Worm (Caenorhabditis elegans): ENCODE measurements around the gene C51E3.9.

Gene C51E3.9

ce11 chrV:10146787-10147186, 1.0 kb downstream of the C51E3.9 start:
- no peak for TF ChIP-seq lin-54 (GFP tag; optimal IDR thresholded peaks at IDR 0.05)
- TF ChIP-seq mxl-1 (tag; optimal IDR thresholded peaks at IDR 0.05) = no peak
- no peak for TF ChIP-seq F49E8.2 (tag; optimal IDR thresholded peaks at IDR 0.05; ENCODE audit: insufficient read depth)
- TF ChIP-seq madf-6 (GFP tag; IDR thresholded peaks at IDR 0.05) = no peak
- no peak for TF ChIP-seq hmg-1.2 (GFP tag; IDR thresholded peaks at IDR 0.05)
- TF ChIP-seq snpc-4 (GFP tag; optimal IDR thresholded peaks at IDR 0.05) = no peak
- no peak for TF ChIP-seq snpc-4 (tag; optimal IDR thresholded peaks at IDR 0.05)
- no peak for TF ChIP-seq F23B12.7 (tag; optimal IDR thresholded peaks at IDR 0.05; ENCODE audit: insufficient read depth)
- no peak for TF ChIP-seq dox-1 (GFP tag; IDR thresholded peaks at IDR 0.05)

ce11 chrV:10148352-10148751, 2.6 kb downstream of the C51E3.9 start, which contains the start of gene srsx-26:
TSS of gene srsx-26 (plus strand) at chrV:10148652.
- TF ChIP-seq zfh-2 (GFP tag; conservative IDR thresholded peaks at IDR 0.05) (no peak), let-607 (tag; optimal IDR thresholded peaks at IDR 0.05) (no peak), F10E7.11 (tag; optimal IDR thresholded peaks at IDR 0.05) (no peak), akir-1 (GFP tag; optimal IDR thresholded peaks at IDR 0.05) (no peak), ceh-58 (GFP tag; IDR thresholded peaks at IDR 0.05) (no peak), ztf-3 (GFP tag; optimal IDR thresholded peaks at IDR 0.05) (no peak), mcd-1 (GFP tag; IDR thresholded peaks at IDR 0.05) (no peak), ets-4 (GFP tag; optimal IDR thresholded peaks at IDR 0.05) (no peak), F57C9.4 (tag; optimal IDR thresholded peaks at IDR 0.05) (no peak), gei-17 (GFP tag; optimal IDR thresholded peaks at IDR 0.05) (no peak), dpff-1 (tag; optimal IDR thresholded peaks at IDR 0.05) (no peak), snpc-4 (GFP tag; optimal IDR thresholded peaks at IDR 0.05) (no peak), snpc-4 (tag; optimal IDR thresholded peaks at IDR 0.05) (no peak), sdz-38 (tag; optimal IDR thresholded peaks at IDR 0.05) (no peak)

ce11 chrV:10149728-10150127, 4.0 kb downstream of the C51E3.9 start, which contains the start of gene srsx-27:
TSS of gene srsx-27 (plus strand) at chrV:10150028.
- no peak for TF ChIP-seq efl-1 (GFP tag; optimal IDR thresholded peaks at IDR 0.05)
- TF ChIP-seq attf-5 (GFP tag; optimal IDR thresholded peaks at IDR 0.05) = no peak
- no peak for TF ChIP-seq ztf-22 (GFP tag; optimal IDR thresholded peaks at IDR 0.05)
- TF ChIP-seq F33H1.4 (GFP tag; IDR thresholded peaks at IDR 0.05) = no peak
- no peak for TF ChIP-seq Y53G8AR.9 (GFP tag; conservative IDR thresholded peaks at IDR 0.05)
- TF ChIP-seq Y95B8A.8 (GFP tag; IDR thresholded peaks at IDR 0.05) = no peak
- no peak for TF ChIP-seq B0035.1 (tag; optimal IDR thresholded peaks at IDR 0.05)
- TF ChIP-seq B0336.3 (GFP tag; IDR thresholded peaks at IDR 0.05) = no peak
- no peak for TF ChIP-seq nfya-2 (GFP tag; IDR thresholded peaks at IDR 0.05)
- TF ChIP-seq fkh-3 (tag; optimal IDR thresholded peaks at IDR 0.05) = no peak
- TF ChIP-seq xnd-1 (tag; optimal IDR thresholded peaks at IDR 0.05) = no peak
- no peak for TF ChIP-seq sdz-38 (tag; optimal IDR thresholded peaks at IDR 0.05)
- TF ChIP-seq sea-2 (GFP tag; IDR thresholded peaks at IDR 0.05) = no peak

- TF ChIP-seq atf-7 (tag; optimal IDR thresholded peaks at IDR 0.05) (no peak), nfya-1 (tag; optimal IDR thresholded peaks at IDR 0.05; ENCODE audit: borderline replicate concordance, insufficient read depth) (no peak), pha-4 (tag; optimal IDR thresholded peaks at IDR 0.05) (no peak), nhr-120 (GFP tag; IDR thresholded peaks at IDR 0.05) (no peak), somi-1 (GFP tag; optimal IDR thresholded peaks at IDR 0.05) (no peak), F22D6.2 (tag; optimal IDR thresholded peaks at IDR 0.05) (no peak), nhr-27 (tag; optimal IDR thresholded peaks at IDR 0.05) (no peak), ceh-58 (GFP tag; IDR thresholded peaks at IDR 0.05) (no peak), ceh-100 (GFP tag; IDR thresholded peaks at IDR 0.05) (no peak), him-1 (tag; optimal IDR thresholded peaks at IDR 0.05) (no peak)
Observed at ce11 chrV:10152278-10152677, 6.5 kb downstream of the C51E3.9 start, which contains the start of gene srsx-28. TSS of gene srsx-28 (plus strand) at chrV:10152578.

Data from whole organism, young adult.